Worm (Caenorhabditis elegans) whole organism, dauer: ENCODE measurements around the gene str-236.

Experiments
- unc-62 ChIP-seq: sonication (generic microtip); optimal IDR thresholded peaks from 2 replicates; lab custom pipeline; 2017; ENCODE audit warnings: missing biosample characterization, missing genetic modification reagents, missing genetic modification characterization

str-236 gene

ce11 chrV:1481742-1482141 lies 46.1 kb downstream of the str-236 start, which contains the start of gene C38C3.4:
Gene C38C3.4 (plus strand): TSS chrV:1482042.
- TF ChIP-seq unc-62 (GFP tag; lab: Kevin White, UChicago): no peak

ce11 chrV:1480841-1481240 lies 47.0 kb downstream of the str-236 start:
- TF ChIP-seq unc-62 (GFP tag; lab: Kevin White, UChicago): no peak

ce11 chrV:1476841-1477240 lies 51.0 kb downstream of the str-236 start:
- no peak for TF ChIP-seq unc-62 (GFP tag; lab: Kevin White, UChicago)
